Fruit fly (Drosophila melanogaster) whole organism, prepupa: Measurements from ENCODE around the gene Jon74E.

Experiments used
- CG11294 ChIP-seq: fragments of 200-800 bp; sonication (Bioruptor generic); IDR thresholded peaks from 2 replicates; pipeline ENCODE4 v1.3.6; 2022; ENCODE audit warnings: missing biosample characterization, missing genetic modification characterization
- CG15336 ChIP-seq: fragments of 200-800 bp; sonication (Bioruptor generic); IDR thresholded peaks from 2 replicates; pipeline ENCODE4 v1.3.6; 2022; ENCODE audit warnings: missing biosample characterization, missing genetic modification characterization
- CG1621 ChIP-seq: fragments of 200-800 bp; sonication (Bioruptor generic); optimal IDR thresholded peaks from 3 replicates; lab custom pipeline; 2018; ENCODE audit warnings: missing biosample characterization, mild to moderate bottlenecking, missing genetic modification characterization
- CG16779 ChIP-seq: fragments of 200-800 bp; sonication (Bioruptor generic); optimal IDR thresholded peaks from 3 replicates; lab custom pipeline; 2017; ENCODE audit warnings: missing biosample characterization, mild to moderate bottlenecking, missing genetic modification characterization
- CG3032 ChIP-seq: fragments of 200-800 bp; optimal IDR thresholded peaks from 2 replicates; lab custom pipeline; 2019; ENCODE audit warnings: missing biosample characterization, mild to moderate bottlenecking, missing genetic modification characterization, moderate library complexity
- CG31627 ChIP-seq: fragments of 200-800 bp; sonication (Bioruptor generic); optimal IDR thresholded peaks from 3 replicates; lab custom pipeline; 2016; ENCODE audit warnings: missing biosample characterization, missing genetic modification characterization
- CG32006 ChIP-seq: fragments of 200-800 bp; sonication (Bioruptor generic); optimal IDR thresholded peaks from 3 replicates; lab custom pipeline; 2017; ENCODE audit warnings: missing biosample characterization, mild to moderate bottlenecking, missing genetic modification characterization
- CG6163 ChIP-seq: fragments of 200-800 bp; sonication (Bioruptor generic); IDR thresholded peaks from 3 replicates; pipeline ENCODE4 v1.3.6; 2022; ENCODE audit warnings: missing biosample characterization, missing genetic modification characterization
- CG6276 ChIP-seq: fragments of 200-800 bp; sonication (Bioruptor generic); optimal IDR thresholded peaks from 2 replicates; lab custom pipeline; 2017; ENCODE audit warnings: missing biosample characterization, mild to moderate bottlenecking, missing genetic modification characterization
- CG6792 ChIP-seq: fragments of 200-800 bp; sonication (Bioruptor generic); optimal IDR thresholded peaks from 3 replicates; lab custom pipeline; 2016; ENCODE audit warnings: missing biosample characterization, missing genetic modification characterization
- CG6808 ChIP-seq: fragments of 200-800 bp; sonication (Bioruptor generic); optimal IDR thresholded peaks from 3 replicates; lab custom pipeline; 2017; ENCODE audit warnings: missing biosample characterization, missing genetic modification characterization, mild to moderate bottlenecking, moderate library complexity, missing genetic modification reagents
- CG6854 ChIP-seq: fragments of 200-800 bp; sonication (Bioruptor generic); optimal IDR thresholded peaks from 2 replicates; lab custom pipeline; 2017; ENCODE audit warnings: missing biosample characterization, mild to moderate bottlenecking, missing genetic modification characterization
- CG7368 ChIP-seq: fragments of 200-800 bp; sonication (Bioruptor generic); optimal IDR thresholded peaks from 3 replicates; lab custom pipeline; 2016; ENCODE audit warnings: missing biosample characterization, missing genetic modification characterization
- CG8119 ChIP-seq: fragments of 200-800 bp; sonication (Bioruptor generic); IDR thresholded peaks from 3 replicates; pipeline ENCODE4 v1.3.6; 2022; ENCODE audit warnings: missing biosample characterization, missing genetic modification characterization
- CG8632 ChIP-seq: fragments of 200-800 bp; sonication (Bioruptor generic); optimal IDR thresholded peaks from 3 replicates; lab custom pipeline; 2016; ENCODE audit warnings: missing biosample characterization, missing genetic modification characterization
- CG9139 ChIP-seq: fragments of 200-800 bp; sonication (Bioruptor generic); optimal IDR thresholded peaks from 3 replicates; lab custom pipeline; 2017; ENCODE audit warnings: missing biosample characterization, mild to moderate bottlenecking, missing genetic modification characterization
- Eip75B ChIP-seq: fragments of 200-800 bp; sonication (Bioruptor generic); optimal IDR thresholded peaks from 3 replicates; lab custom pipeline; 2016; ENCODE audit warnings: missing biosample characterization, missing genetic modification characterization
- Eip78C ChIP-seq: fragments of 200-800 bp; sonication (Bioruptor generic); peaks from one replicate; lab custom pipeline; 2016; ENCODE audit warnings: missing biosample characterization, missing genetic modification characterization
- Eip93F ChIP-seq: fragments of 200-800 bp; sonication (Bioruptor generic); optimal IDR thresholded peaks from 2 replicates; lab custom pipeline; 2016; ENCODE audit warnings: missing biosample characterization, mild to moderate bottlenecking, missing genetic modification characterization
- Ets21C ChIP-seq: fragments of 200-800 bp; sonication (Bioruptor generic); optimal IDR thresholded peaks from 3 replicates; lab custom pipeline; 2016; ENCODE audit warnings: missing biosample characterization, missing genetic modification characterization
- Gug ChIP-seq: fragments of 200-800 bp; sonication (Bioruptor generic); IDR thresholded peaks from 2 replicates; pipeline ENCODE4 v1.3.6; 2022; ENCODE audit warnings: missing biosample characterization, missing genetic modification characterization
- Lpt ChIP-seq: fragments of 200-800 bp; sonication (Bioruptor generic); optimal IDR thresholded peaks from 3 replicates; lab custom pipeline; 2016; ENCODE audit warnings: missing biosample characterization, missing genetic modification characterization
- Met ChIP-seq: fragments of 200-800 bp; sonication (Bioruptor generic); optimal IDR thresholded peaks from 3 replicates; lab custom pipeline; 2016; ENCODE audit warnings: missing biosample characterization, missing genetic modification characterization
- OdsH ChIP-seq: fragments of 200-800 bp; sonication (Bioruptor generic); optimal IDR thresholded peaks from 3 replicates; lab custom pipeline; 2016; ENCODE audit warnings: missing biosample characterization, missing genetic modification characterization
- Sox102F ChIP-seq: fragments of 200-800 bp; sonication (Bioruptor generic); optimal IDR thresholded peaks from 2 replicates; lab custom pipeline; 2016; ENCODE audit warnings: missing biosample characterization, mild to moderate bottlenecking, missing genetic modification characterization
- Sox14 ChIP-seq: fragments of 200-800 bp; sonication (Bioruptor generic); optimal IDR thresholded peaks from 3 replicates; lab custom pipeline; 2016; ENCODE audit warnings: missing biosample characterization, missing genetic modification characterization
- Sox15 ChIP-seq: fragments of 200-800 bp; sonication (Bioruptor generic); optimal IDR thresholded peaks from 3 replicates; lab custom pipeline; 2016; ENCODE audit warnings: missing biosample characterization, missing genetic modification characterization
- achi ChIP-seq: fragments of 200-800 bp; sonication (Bioruptor generic); optimal IDR thresholded peaks from 3 replicates; lab custom pipeline; 2016; ENCODE audit warnings: missing biosample characterization, missing genetic modification characterization
- acj6 ChIP-seq: fragments of 200-800 bp; sonication (Bioruptor generic); optimal IDR thresholded peaks from 3 replicates; lab custom pipeline; 2016; ENCODE audit warnings: missing biosample characterization, missing genetic modification characterization
- dsx ChIP-seq: fragments of 200-800 bp; optimal IDR thresholded peaks from 3 replicates; lab custom pipeline; 2019; ENCODE audit warnings: missing biosample characterization, mild to moderate bottlenecking, missing genetic modification characterization, moderate library complexity; ENCODE audit not compliant: poor library complexity, severe bottlenecking
- eg ChIP-seq: fragments of 200-800 bp; sonication (Bioruptor generic); IDR thresholded peaks from 3 replicates; pipeline ENCODE4 v1.3.6; 2022; ENCODE audit warnings: missing biosample characterization, missing genetic modification characterization
- esn ChIP-seq: fragments of 200-800 bp; sonication (Bioruptor generic); optimal IDR thresholded peaks from 2 replicates; lab custom pipeline; 2016; ENCODE audit warnings: missing biosample characterization, mild to moderate bottlenecking, missing genetic modification characterization, moderate library complexity
- fd85E ChIP-seq: fragments of 200-800 bp; sonication (Bioruptor generic); optimal IDR thresholded peaks from 3 replicates; lab custom pipeline; 2016; ENCODE audit warnings: missing biosample characterization, missing genetic modification characterization
- fkh ChIP-seq: fragments of 200-800 bp; sonication (Bioruptor generic); optimal IDR thresholded peaks from 3 replicates; lab custom pipeline; 2017; ENCODE audit warnings: missing biosample characterization, mild to moderate bottlenecking, missing genetic modification characterization, moderate library complexity
- net ChIP-seq: fragments of 200-800 bp; sonication (Bioruptor generic); optimal IDR thresholded peaks from 3 replicates; lab custom pipeline; 2016; ENCODE audit warnings: missing biosample characterization, missing genetic modification characterization
- pdm3 ChIP-seq: fragments of 200-800 bp; sonication (Bioruptor generic); optimal IDR thresholded peaks from 3 replicates; lab custom pipeline; 2016; ENCODE audit warnings: missing biosample characterization, missing genetic modification characterization
- salr ChIP-seq, 2 experiments: fragments of 200-800 bp; sonication (Bioruptor generic); optimal IDR thresholded peaks; 3 replicates each; lab custom pipeline; 2016 to 2018; ENCODE audit warnings: missing biosample characterization in 2 of 2, missing genetic modification characterization in 2 of 2, mild to moderate bottlenecking in 1 of 2
- spab ChIP-seq: fragments of 200-800 bp; sonication (Bioruptor generic); optimal IDR thresholded peaks from 2 replicates; lab custom pipeline; 2017; ENCODE audit warnings: missing biosample characterization, mild to moderate bottlenecking, missing genetic modification characterization, missing genetic modification reagents
- ss ChIP-seq, 2 experiments: fragments of 200-800 bp; sonication (Bioruptor generic); optimal IDR thresholded peaks; 2 replicates in 1 of 2; 3 replicates in 1 of 2; lab custom pipeline; 2017 to 2018; ENCODE audit warnings: mild to moderate bottlenecking in 2 of 2, missing biosample characterization in 2 of 2, missing genetic modification characterization in 2 of 2, moderate library complexity in 1 of 2
- svp ChIP-seq: fragments of 200-800 bp; sonication (Bioruptor generic); peaks from one replicate; lab custom pipeline; 2016; ENCODE audit warnings: missing biosample characterization, missing genetic modification characterization
- topi ChIP-seq: fragments of 200-800 bp; sonication (Bioruptor generic); optimal IDR thresholded peaks from 3 replicates; lab custom pipeline; 2016; ENCODE audit warnings: missing biosample characterization, missing genetic modification characterization
- vri ChIP-seq: fragments of 200-800 bp; sonication (Bioruptor generic); optimal IDR thresholded peaks from 3 replicates; lab custom pipeline; 2016; ENCODE audit warnings: missing biosample characterization, mild to moderate bottlenecking, missing genetic modification characterization

The Jon74E gene

dm6 chr3L:17530471-17531149 is 18.3 kb downstream of the Jon74E start:
- TF ChIP-seq CG6163 (GFP tag; lab: Robert Waterston, UW) (peak; percentile 52; the same call in 2 of the 3 replicates), svp (peak; percentile 72), CG6808 (peak; percentile 18), fkh (GFP tag; lab: Kevin White, UChicago) (peak; percentile 63), Eip78C (GFP tag; lab: Kevin White, UChicago) (peak; percentile 47), dsx (peak; percentile 13), esn (GFP tag; lab: Kevin White, UChicago) (no peak), Sox14 (GFP tag; lab: Kevin White, UChicago) (peak; percentile 92), CG31627 (GFP tag; lab: Kevin White, UChicago) (no peak)

dm6 chr3L:17529511-17530194 is 19.3 kb downstream of the Jon74E start, which contains the start of the genes Edc3 and Nedd4:
Gene Edc3 (minus strand): TSS chr3L:17529861.
Gene Nedd4 (plus strand): TSS chr3L:17530081.
- TF ChIP-seq CG32006 (GFP tag; lab: Kevin White, UChicago) (no peak), CG7368 (no peak), CG6163 (GFP tag; lab: Robert Waterston, UW) (no peak), Lpt (no peak), CG3032 (tag; lab: Kevin White, UChicago) (peak; percentile 40), Met (no peak), fkh (GFP tag; lab: Kevin White, UChicago) (peak; percentile 69), net (GFP tag; lab: Kevin White, UChicago) (no peak), topi (GFP tag; lab: Kevin White, UChicago) (no peak), Sox102F (GFP tag; lab: Kevin White, UChicago) (no peak), CG9139 (GFP tag; lab: Kevin White, UChicago) (no peak), CG6792 (no peak), ss (GFP tag; optimal IDR thresholded peaks at IDR 0.05; lab: Kevin White, UChicago) (no peak), vri (GFP tag; lab: Kevin White, UChicago) (peak; percentile 1), acj6 (GFP tag; lab: Kevin White, UChicago) (no peak), Sox14 (GFP tag; lab: Kevin White, UChicago) (no peak), CG8119 (GFP tag; lab: Robert Waterston, UW) (no peak), fd85E (no peak)

dm6 chr3L:17513893-17514616 is 34.9 kb downstream of the Jon74E start, which contains the start of the genes U4-U6-60K and CG7564:
Gene U4-U6-60K (minus strand): TSS chr3L:17513912.
Gene CG7564 (plus strand): TSS chr3L:17514298.
- TF ChIP-seq CG1621 (tag; lab: Kevin White, UChicago) (no peak), spab (no peak), Eip93F (GFP tag; lab: Kevin White, UChicago) (peak; percentile 64), Ets21C (GFP tag; lab: Kevin White, UChicago) (peak; percentile 10), CG11294 (0 out of 2 replicates have a peak, but pooled peaks have one; percentile 21), CG32006 (GFP tag; lab: Kevin White, UChicago) (peak; percentile 61), Sox15 (GFP tag; lab: Kevin White, UChicago) (peak; percentile 45), CG6854 (GFP tag; lab: Kevin White, UChicago) (no peak), Eip75B (GFP tag; lab: Kevin White, UChicago) (no peak), ss (GFP tag; optimal IDR thresholded peaks at IDR 0.05; lab: Kevin White, UChicago) (no peak), eg (no peak; the same call in 2 of the 3 replicates), CG6808 (peak; percentile 69), CG15336 (no peak), vri (GFP tag; lab: Kevin White, UChicago) (no peak), CG16779 (tag; lab: Kevin White, UChicago) (no peak), Gug (GFP tag; lab: Robert Waterston, UW) (peak; percentile 29; the same call in 1 of the 2 replicates), salr (GFP tag; optimal IDR thresholded peaks at IDR 0.05; lab: Kevin White, UChicago) (no peak), CG6276 (GFP tag; lab: Kevin White, UChicago) (no peak), acj6 (GFP tag; lab: Kevin White, UChicago) (peak; percentile 63), CG3032 (tag; lab: Kevin White, UChicago) (peak; percentile 57), achi (peak; percentile 59), Sox102F (GFP tag; lab: Kevin White, UChicago) (no peak), pdm3 (GFP tag; lab: Kevin White, UChicago) (peak; percentile 69), CG8119 (GFP tag; lab: Robert Waterston, UW) (no peak), CG6163 (GFP tag; lab: Robert Waterston, UW) (0 out of 3 replicates have a peak, but pooled peaks have one; percentile 28), CG8632 (GFP tag; lab: Kevin White, UChicago) (peak; percentile 51), dsx (no peak), OdsH (GFP tag; lab: Kevin White, UChicago) (peak; percentile 60), topi (GFP tag; lab: Kevin White, UChicago) (peak; percentile 75)
